Worm (Caenorhabditis elegans) whole organism, early embryonic: ENCODE data around the gene rpl-26.

ENCODE experiments used
- B0310.2 ChIP-seq: sonication (generic microtip); optimal IDR thresholded peaks from 2 replicates; lab custom pipeline; 2016; ENCODE audit warnings: mild to moderate bottlenecking, missing genetic modification characterization, missing compliant biosample characterization
- ama-1 ChIP-seq: fragments of 150-350 bp; optimal IDR thresholded peaks from 2 replicates; lab custom pipeline; 2014
- ceh-13 ChIP-seq: fragments of 200-800 bp; sonication (Bioruptor generic); optimal IDR thresholded peaks from 2 replicates; lab custom pipeline; 2018; ENCODE audit warnings: mild to moderate bottlenecking, missing genetic modification characterization, missing compliant biosample characterization
- flt-1 ChIP-seq: fragments of 200-800 bp; sonication (Bioruptor generic); IDR thresholded peaks from 2 replicates; pipeline ENCODE4 v1.3.6; 2022; ENCODE audit warnings: missing genetic modification characterization, missing compliant biosample characterization
- hmg-4 ChIP-seq: fragments of 200-800 bp; sonication (Bioruptor generic); optimal IDR thresholded peaks from 2 replicates; lab custom pipeline; 2018; ENCODE audit warnings: mild to moderate bottlenecking, missing genetic modification characterization, missing compliant biosample characterization
- hnd-1 ChIP-seq: sonication (generic microtip); optimal IDR thresholded peaks from 2 replicates; lab custom pipeline; 2016; ENCODE audit warnings: missing genetic modification characterization, missing compliant biosample characterization
- pes-1 ChIP-seq: fragments of 200-800 bp; sonication (Bioruptor generic); IDR thresholded peaks from 2 replicates; pipeline ENCODE4 v1.3.6; 2022; ENCODE audit warnings: missing genetic modification reagents, missing genetic modification characterization, missing compliant biosample characterization
- scrt-1 ChIP-seq: fragments of 200-800 bp; sonication (Bioruptor generic); IDR thresholded peaks from 2 replicates; pipeline ENCODE4 v1.3.6; 2022; ENCODE audit warnings: missing genetic modification characterization, missing compliant biosample characterization
- sea-1 ChIP-seq: fragments of 200-800 bp; sonication (Bioruptor generic); conservative IDR thresholded peaks from 2 replicates; pipeline ENCODE4 v1.3.6; 2022; ENCODE audit warnings: missing genetic modification characterization, missing compliant biosample characterization
- tra-4 ChIP-seq: sonication (generic microtip); optimal IDR thresholded peaks from 2 replicates; lab custom pipeline; 2017; ENCODE audit warnings: missing genetic modification characterization, missing compliant biosample characterization

DNA sequence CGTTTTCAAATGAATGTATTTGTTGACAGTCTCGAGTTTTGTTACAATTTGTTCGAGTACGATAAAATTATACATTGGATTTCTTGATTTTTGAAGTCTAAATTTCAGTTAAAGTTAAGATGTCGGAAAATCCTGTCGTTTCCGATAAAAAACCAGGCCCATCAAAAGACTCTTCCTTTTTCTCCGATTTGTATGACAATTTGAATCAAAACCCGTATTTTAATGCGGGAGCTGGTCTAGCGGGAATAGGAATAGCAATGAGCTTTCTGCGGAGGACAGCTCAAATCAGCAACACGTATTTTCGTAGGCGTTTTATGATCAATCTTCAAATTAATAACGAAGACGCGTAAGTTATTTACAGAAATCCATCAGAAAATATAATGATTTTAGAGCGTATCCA, 31.6 kb upstream of the rpl-26 start, which contains the start of gene bcs-1:
- TF ChIP-seq flt-1 (GFP tag; lab: Robert Waterston, UW) (no peak), ama-1 (lab: Kevin White, UChicago) (no peak), hnd-1 (tag; lab: Kevin White, UChicago) (no peak), scrt-1 (GFP tag; lab: Robert Waterston, UW) (no peak), pes-1 (GFP tag; lab: Robert Waterston, UW) (no peak), ceh-13 (no peak), tra-4 (tag; lab: Kevin White, UChicago) (no peak), B0310.2 (tag; lab: Kevin White, UChicago) (no peak), sea-1 (GFP tag; lab: Robert Waterston, UW) (no peak), hmg-4 (GFP tag; lab: Kevin White, UChicago) (no peak)
